Worm (Caenorhabditis elegans) whole organism, L2 larva: Measurements from ENCODE around the gene Y38E10A.33.

Experiments used
- alr-1 ChIP-seq: fragments of 150-350 bp; optimal IDR thresholded peaks from 2 replicates; lab custom pipeline; 2014; ENCODE audit warnings: missing biosample characterization, missing genetic modification characterization
- aly-2 ChIP-seq: fragments of 150-350 bp; optimal IDR thresholded peaks from 2 replicates; lab custom pipeline; 2014; ENCODE audit warnings: missing biosample characterization, missing genetic modification characterization
- egl-27 ChIP-seq: sonication (generic microtip); optimal IDR thresholded peaks from 3 replicates; lab custom pipeline; 2017; ENCODE audit warnings: missing biosample characterization, missing genetic modification reagents, missing genetic modification characterization
- elt-3 ChIP-seq: sonication (generic microtip); optimal IDR thresholded peaks from 2 replicates; lab custom pipeline; 2017; ENCODE audit warnings: missing biosample characterization, missing genetic modification characterization
- fos-1 ChIP-seq: fragments of 150-350 bp; optimal IDR thresholded peaks from 2 replicates; lab custom pipeline; 2014; ENCODE audit warnings: missing biosample characterization, missing genetic modification characterization
- lin-11 ChIP-seq: fragments of 150-350 bp; sonication (generic microtip); optimal IDR thresholded peaks from 2 replicates; lab custom pipeline; 2014; ENCODE audit warnings: missing biosample characterization, missing genetic modification characterization, inconsistent platforms, mixed read lengths
- nhr-10 ChIP-seq: sonication (generic microtip); optimal IDR thresholded peaks from 2 replicates; lab custom pipeline; 2017; ENCODE audit warnings: missing biosample characterization, missing genetic modification characterization
- nhr-12 ChIP-seq: fragments of 150-350 bp; optimal IDR thresholded peaks from 2 replicates; lab custom pipeline; 2014; ENCODE audit warnings: missing biosample characterization, missing genetic modification characterization
- nhr-237 ChIP-seq: fragments of 150-350 bp; optimal IDR thresholded peaks from 2 replicates; lab custom pipeline; 2014; ENCODE audit warnings: missing biosample characterization, missing genetic modification characterization
- nhr-25 ChIP-seq: fragments of 150-350 bp; sonication (generic microtip); optimal IDR thresholded peaks from 3 replicates; lab custom pipeline; 2014; ENCODE audit warnings: missing biosample characterization, missing genetic modification characterization
- nhr-77 ChIP-seq: fragments of 150-350 bp; optimal IDR thresholded peaks from 2 replicates; lab custom pipeline; 2014; ENCODE audit warnings: missing biosample characterization, missing genetic modification characterization
- skn-1 ChIP-seq: sonication (generic microtip); optimal IDR thresholded peaks from 2 replicates; lab custom pipeline; 2017; ENCODE audit warnings: missing biosample characterization, missing genetic modification characterization
- unc-62 ChIP-seq: fragments of 150-350 bp; optimal IDR thresholded peaks from 2 replicates; lab custom pipeline; 2014; ENCODE audit warnings: missing biosample characterization, missing genetic modification reagents, missing genetic modification characterization
- ztf-11 ChIP-seq: sonication (generic microtip); optimal IDR thresholded peaks from 2 replicates; lab custom pipeline; 2017; ENCODE audit warnings: missing biosample characterization, missing genetic modification characterization

- TF ChIP-seq skn-1 (tag; lab: Kevin White, UChicago) = no peak
- no peak for TF ChIP-seq nhr-237 (tag; lab: Kevin White, UChicago)
- no peak for TF ChIP-seq unc-62 (GFP tag; lab: Kevin White, UChicago)
- TF ChIP-seq nhr-12 (tag; lab: Kevin White, UChicago) = no peak
- TF ChIP-seq lin-11 (tag; lab: Kevin White, UChicago) = no peak
- TF ChIP-seq nhr-25 (tag; lab: Kevin White, UChicago) = no peak
- no peak for TF ChIP-seq egl-27 (tag; lab: Kevin White, UChicago)
- no peak for TF ChIP-seq ztf-11 (tag; lab: Kevin White, UChicago)
- TF ChIP-seq nhr-10 (tag; lab: Kevin White, UChicago) = no peak
- TF ChIP-seq aly-2 (tag; lab: Kevin White, UChicago) = no peak
- TF ChIP-seq fos-1 (tag; lab: Kevin White, UChicago) = no peak
- TF ChIP-seq nhr-77 (tag; lab: Kevin White, UChicago) = no peak
- TF ChIP-seq alr-1 (tag; lab: Kevin White, UChicago) = no peak
- no peak for TF ChIP-seq elt-3 (tag; lab: Kevin White, UChicago)
Observed at ce11 chrII:12657620-12658019, 21.8 kb downstream of the Y38E10A.33 start.
